Fruit fly (Drosophila melanogaster) whole organism, embryonic: ENCODE measurements around the gene eIF3i.

Experiments
- Adf1 ChIP-seq: fragments of 200-800 bp; sonication (Bioruptor generic); IDR thresholded peaks from 2 replicates; pipeline ENCODE4 v1.3.6; 2022; ENCODE audit warnings: missing biosample characterization, missing genetic modification characterization
- Awh ChIP-seq: fragments of 200-800 bp; sonication (Bioruptor generic); IDR thresholded peaks from 2 replicates; pipeline ENCODE4, ENCODE4 v1.3.6; 2022; ENCODE audit warnings: missing biosample characterization, missing genetic modification characterization
- BtbVII ChIP-seq: fragments of 200-800 bp; sonication (Bioruptor generic); optimal IDR thresholded peaks from 3 replicates; lab custom pipeline; 2017; ENCODE audit warnings: missing biosample characterization, mild to moderate bottlenecking, missing genetic modification characterization
- CG10959 ChIP-seq: fragments of 200-800 bp; sonication (Bioruptor generic); IDR thresholded peaks from 2 replicates; pipeline ENCODE4 v1.3.6; 2022; ENCODE audit warnings: missing biosample characterization, missing genetic modification characterization
- CG15073 ChIP-seq: fragments of 200-800 bp; sonication (Bioruptor generic); optimal IDR thresholded peaks from 2 replicates; lab custom pipeline; 2016; ENCODE audit warnings: missing biosample characterization, missing genetic modification characterization
- CG17359 ChIP-seq: fragments of 200-800 bp; sonication (Bioruptor generic); optimal IDR thresholded peaks from 3 replicates; lab custom pipeline; 2018; ENCODE audit warnings: missing biosample characterization, mild to moderate bottlenecking, missing genetic modification characterization, moderate library complexity
- CG18262 ChIP-seq: fragments of 200-800 bp; optimal IDR thresholded peaks from 3 replicates; lab custom pipeline; 2019; ENCODE audit warnings: missing biosample characterization, mild to moderate bottlenecking, missing genetic modification characterization, moderate library complexity
- CG18599 ChIP-seq: fragments of 200-800 bp; sonication (Bioruptor generic); optimal IDR thresholded peaks from 3 replicates; lab custom pipeline; 2017; ENCODE audit warnings: missing biosample characterization, missing genetic modification characterization, mild to moderate bottlenecking, moderate library complexity, missing genetic modification reagents
- CG2120 ChIP-seq: fragments of 200-800 bp; sonication (Bioruptor generic); optimal IDR thresholded peaks from 3 replicates; lab custom pipeline; 2016; ENCODE audit warnings: missing biosample characterization, missing genetic modification characterization
- CG30431 ChIP-seq: fragments of 200-800 bp; sonication (Bioruptor generic); optimal IDR thresholded peaks from 2 replicates; lab custom pipeline; 2017; ENCODE audit warnings: missing biosample characterization, missing genetic modification characterization
- CG31365 ChIP-seq: fragments of 200-800 bp; sonication (Bioruptor generic); optimal IDR thresholded peaks from 2 replicates; lab custom pipeline; 2018; ENCODE audit warnings: missing biosample characterization, mild to moderate bottlenecking, missing genetic modification characterization
- CG32772 ChIP-seq: fragments of 200-800 bp; sonication (Bioruptor generic); IDR thresholded peaks from 2 replicates; pipeline ENCODE4 v1.3.6; 2022; ENCODE audit warnings: missing biosample characterization, missing genetic modification characterization
- CG33557 ChIP-seq: fragments of 200-800 bp; sonication (Bioruptor generic); optimal IDR thresholded peaks from 2 replicates; lab custom pipeline; 2019; ENCODE audit warnings: missing biosample characterization, mild to moderate bottlenecking, missing genetic modification characterization, moderate library complexity
- CG34224 ChIP-seq: fragments of 200-800 bp; sonication (Bioruptor generic); IDR thresholded peaks from 3 replicates; pipeline ENCODE4 v1.3.6; 2022; ENCODE audit warnings: missing biosample characterization, missing genetic modification characterization; ENCODE audit not compliant: partially characterized antibody
- CG4404 ChIP-seq: fragments of 200-800 bp; sonication (Bioruptor generic); IDR thresholded peaks from 2 replicates; pipeline ENCODE4 v1.3.6; 2022; ENCODE audit warnings: missing biosample characterization, missing genetic modification characterization
- CG4820 ChIP-seq: fragments of 200-800 bp; sonication (Bioruptor generic); optimal IDR thresholded peaks from 3 replicates; lab custom pipeline; 2016; ENCODE audit warnings: missing biosample characterization, missing genetic modification characterization
- CG4854 ChIP-seq: fragments of 200-800 bp; sonication (Bioruptor generic); optimal IDR thresholded peaks from 2 replicates; lab custom pipeline; 2016; ENCODE audit warnings: missing biosample characterization, missing genetic modification characterization, inconsistent platforms
- CG5245 ChIP-seq: fragments of 200-800 bp; sonication (Bioruptor generic); optimal IDR thresholded peaks from 3 replicates; lab custom pipeline; 2016; ENCODE audit warnings: missing biosample characterization, missing genetic modification characterization
- CG6683 ChIP-seq: fragments of 200-800 bp; sonication (Bioruptor generic); optimal IDR thresholded peaks from 2 replicates; lab custom pipeline; 2017; ENCODE audit warnings: missing biosample characterization, mild to moderate bottlenecking, missing genetic modification characterization, missing genetic modification reagents
- CG6813 ChIP-seq: fragments of 200-800 bp; sonication (Bioruptor generic); optimal IDR thresholded peaks from 2 replicates; lab custom pipeline; 2017; ENCODE audit warnings: missing biosample characterization, missing genetic modification characterization, mild to moderate bottlenecking, moderate library complexity, missing genetic modification reagents
- CG7556 ChIP-seq: fragments of 200-800 bp; sonication (Bioruptor generic); optimal IDR thresholded peaks from 2 replicates; lab custom pipeline; 2017; ENCODE audit warnings: missing biosample characterization, mild to moderate bottlenecking, missing genetic modification characterization
- D ChIP-seq, 2 experiments: fragments of 200-800 bp in 1 of 2; fragments of >200 bp in 1 of 2; sonication (Bioruptor generic) in 1 of 2; optimal IDR thresholded peaks; 2 replicates in 1 of 2; 3 replicates in 1 of 2; lab custom pipeline; 2017; ENCODE audit warnings: mild to moderate bottlenecking in 1 of 2, missing biosample characterization in 1 of 2, missing genetic modification characterization in 1 of 2, missing genetic modification reagents in 1 of 2
- E2f2 ChIP-seq: fragments of 200-800 bp; sonication (Bioruptor generic); IDR thresholded peaks from 2 replicates; pipeline ENCODE4 v1.3.6; 2022; ENCODE audit warnings: missing biosample characterization, missing genetic modification characterization
- ERR ChIP-seq: fragments of 200-800 bp; sonication (Bioruptor generic); optimal IDR thresholded peaks from 2 replicates; lab custom pipeline; 2016; ENCODE audit warnings: missing biosample characterization, missing genetic modification characterization
- Fer2 ChIP-seq: fragments of 200-800 bp; sonication (Bioruptor generic); optimal IDR thresholded peaks from 2 replicates; lab custom pipeline; 2018; ENCODE audit warnings: missing biosample characterization, mild to moderate bottlenecking, missing genetic modification characterization, moderate library complexity
- HLH3B ChIP-seq: fragments of 200-800 bp; sonication (Bioruptor generic); IDR thresholded peaks from 2 replicates; pipeline ENCODE4 v1.3.6; 2022; ENCODE audit warnings: missing biosample characterization, missing genetic modification characterization
- Med ChIP-seq: fragments of 200-800 bp; sonication (Bioruptor generic); peaks from one replicate; lab custom pipeline; 2016; ENCODE audit warnings: missing biosample characterization, missing genetic modification characterization, mild to moderate bottlenecking, inconsistent platforms, moderate library complexity
- NC2β ChIP-seq: fragments of 200-800 bp; sonication (Bioruptor generic); optimal IDR thresholded peaks from 2 replicates; lab custom pipeline; 2016; ENCODE audit warnings: missing biosample characterization, missing genetic modification characterization
- Oaz ChIP-seq: fragments of 200-800 bp; sonication (Bioruptor generic); IDR thresholded peaks from 2 replicates; pipeline ENCODE4 v1.3.6; 2022; ENCODE audit warnings: missing biosample characterization, missing genetic modification characterization
- Spps ChIP-seq: fragments of 200-800 bp; sonication (Bioruptor generic); optimal IDR thresholded peaks from 2 replicates; lab custom pipeline; 2018; ENCODE audit warnings: missing biosample characterization, mild to moderate bottlenecking, missing genetic modification characterization
- Ssrp ChIP-seq: fragments of 200-800 bp; sonication (Bioruptor generic); optimal IDR thresholded peaks from 2 replicates; lab custom pipeline; 2018; ENCODE audit warnings: missing biosample characterization, mild to moderate bottlenecking, missing genetic modification characterization, moderate library complexity
- Stat92E ChIP-seq, 3 experiments: fragments of >200 bp in 2 of 3; fragments of 200-800 bp in 1 of 3; sonication (Bioruptor generic) in 1 of 3; optimal IDR thresholded peaks; 2 replicates each; lab custom pipeline; 2017 to 2019; ENCODE audit warnings: missing biosample characterization in 3 of 3, missing genetic modification characterization in 3 of 3, mild to moderate bottlenecking in 1 of 3, moderate library complexity in 1 of 3
- al ChIP-seq: fragments of 200-800 bp; sonication (Bioruptor generic); IDR thresholded peaks from 2 replicates; pipeline ENCODE4 v1.3.6; 2022; ENCODE audit warnings: missing biosample characterization, missing genetic modification characterization
- bbx ChIP-seq: fragments of 200-800 bp; sonication (Bioruptor generic); IDR thresholded peaks from 2 replicates; pipeline ENCODE4 v1.3.6; 2022; ENCODE audit warnings: missing biosample characterization, missing genetic modification characterization; ENCODE audit not compliant: partially characterized antibody
- dpn ChIP-seq, 2 experiments: fragments of 200-800 bp; sonication (Bioruptor generic); optimal IDR thresholded peaks; 3 replicates each; lab custom pipeline; 2016; ENCODE audit warnings: missing biosample characterization in 2 of 2, missing genetic modification characterization in 2 of 2
- esg ChIP-seq: fragments of 200-800 bp; sonication (Bioruptor generic); conservative IDR thresholded peaks from 2 replicates; pipeline ENCODE4 v1.3.6; 2022; ENCODE audit warnings: missing biosample characterization, missing genetic modification characterization
- fd64A ChIP-seq: fragments of 200-800 bp; sonication (Bioruptor generic); optimal IDR thresholded peaks from 3 replicates; lab custom pipeline; 2018; ENCODE audit warnings: missing biosample characterization, mild to moderate bottlenecking, missing genetic modification characterization
- jing ChIP-seq: fragments of 200-800 bp; sonication (Bioruptor generic); optimal IDR thresholded peaks from 2 replicates; lab custom pipeline; 2018; ENCODE audit warnings: missing biosample characterization, mild to moderate bottlenecking, missing genetic modification characterization
- kah ChIP-seq: fragments of 200-800 bp; sonication (Bioruptor generic); optimal IDR thresholded peaks from 2 replicates; lab custom pipeline; 2018; ENCODE audit warnings: missing biosample characterization, mild to moderate bottlenecking, missing genetic modification characterization
- lab ChIP-seq: fragments of 200-800 bp; sonication (Bioruptor generic); optimal IDR thresholded peaks from 3 replicates; lab custom pipeline; 2017; ENCODE audit warnings: missing biosample characterization, missing genetic modification characterization, mild to moderate bottlenecking, moderate library complexity, missing genetic modification reagents
- luna ChIP-seq: fragments of 200-800 bp; sonication (Bioruptor generic); optimal IDR thresholded peaks from 2 replicates; lab custom pipeline; 2016; ENCODE audit warnings: missing biosample characterization, missing genetic modification characterization
- nau ChIP-seq: fragments of 200-800 bp; sonication (Bioruptor generic); optimal IDR thresholded peaks from 3 replicates; lab custom pipeline; 2017; ENCODE audit warnings: missing biosample characterization, mild to moderate bottlenecking, missing genetic modification characterization, missing genetic modification reagents
- nerfin-2 ChIP-seq: fragments of 200-800 bp; sonication (Bioruptor generic); IDR thresholded peaks from 2 replicates; pipeline ENCODE4 v1.3.6; 2022; ENCODE audit warnings: missing biosample characterization, missing genetic modification characterization; ENCODE audit not compliant: partially characterized antibody
- org-1 ChIP-seq: fragments of 200-800 bp; sonication (Bioruptor generic); optimal IDR thresholded peaks from 2 replicates; lab custom pipeline; 2017; ENCODE audit warnings: missing biosample characterization, missing genetic modification characterization
- pum ChIP-seq: fragments of 200-800 bp; sonication (Bioruptor generic); optimal IDR thresholded peaks from 2 replicates; lab custom pipeline; 2016; ENCODE audit warnings: missing biosample characterization, missing genetic modification characterization
- sc ChIP-seq, 3 experiments: fragments of >200 bp in 2 of 3; fragments of 200-800 bp in 1 of 3; sonication (Bioruptor generic) in 1 of 3; optimal IDR thresholded peaks; 2 replicates in 2 of 3; 3 replicates in 1 of 3; lab custom pipeline; 2017; ENCODE audit warnings: mild to moderate bottlenecking in 1 of 3, missing biosample characterization in 1 of 3, missing genetic modification characterization in 1 of 3, missing genetic modification reagents in 1 of 3
- sens-2 ChIP-seq: fragments of 200-800 bp; sonication (Bioruptor generic); IDR thresholded peaks from 2 replicates; pipeline ENCODE4 v1.3.6; 2022; ENCODE audit warnings: missing biosample characterization, missing genetic modification characterization
- slp2 ChIP-seq: fragments of 200-800 bp; sonication (Bioruptor generic); optimal IDR thresholded peaks from 2 replicates; lab custom pipeline; 2016; ENCODE audit warnings: missing biosample characterization, missing genetic modification characterization
- stc ChIP-seq: fragments of 200-800 bp; sonication (Bioruptor generic); IDR thresholded peaks from 2 replicates; pipeline ENCODE4 v1.3.6; 2022; ENCODE audit warnings: missing biosample characterization, missing genetic modification characterization

The eIF3i gene

dm6 chr2L:4945300-4945699 is 22.3 kb downstream of the eIF3i start, which contains the start of the genes mRpL24 and betaggt-I (continued):
- TF ChIP-seq CG4820 (peak; percentile 100), BtbVII (GFP tag; lab: Kevin White, UChicago) (peak; percentile 92), D (optimal IDR thresholded peaks at IDR 0.05; lab: Kevin White, UChicago) (no peak), D (GFP tag; optimal IDR thresholded peaks at IDR 0.05; lab: Kevin White, UChicago) (peak; percentile 90), CG6813 (peak; percentile 86), nerfin-2 (GFP tag; lab: Robert Waterston, UW) (no peak), sc (optimal IDR thresholded peaks at IDR 0.05; lab: Kevin White, UChicago) (no peak), sc (GFP tag; optimal IDR thresholded peaks at IDR 0.05; lab: Kevin White, UChicago) (peak; percentile 83), CG4854 (GFP tag; lab: Kevin White, UChicago) (peak; percentile 87), CG18262 (tag; lab: Kevin White, UChicago) (peak; percentile 97), Spps (tag; lab: Kevin White, UChicago) (peak; percentile 94), Oaz (peak; percentile 95), CG34224 (GFP tag; lab: Robert Waterston, UW) (no peak), E2f2 (GFP tag; lab: Robert Waterston, UW) (peak; percentile 81), ERR (GFP tag; lab: Kevin White, UChicago) (peak; percentile 59), CG15073 (GFP tag; lab: Kevin White, UChicago) (peak; percentile 71), CG10959 (peak; percentile 83), sens-2 (peak; percentile 95), pum (GFP tag; lab: Kevin White, UChicago) (peak; percentile 80), Adf1 (peak; percentile 84), Ssrp (peak; percentile 97), nau (GFP tag; lab: Kevin White, UChicago) (no peak), NC2β (GFP tag; lab: Kevin White, UChicago) (peak; percentile 82), CG5245 (GFP tag; lab: Kevin White, UChicago) (peak; percentile 86), Stat92E (GFP tag; optimal IDR thresholded peaks at IDR 0.05; lab: Kevin White, UChicago) (peak in 1 of 3 experiments; percentile 85), CG32772 (GFP tag; lab: Robert Waterston, UW) (peak; percentile 96), Fer2 (tag; lab: Kevin White, UChicago) (peak; percentile 96), kah (GFP tag; lab: Kevin White, UChicago) (peak; percentile 80), CG7556 (GFP tag; lab: Kevin White, UChicago) (peak; percentile 94), CG33557 (GFP tag; lab: Kevin White, UChicago) (peak; percentile 92), luna (GFP tag; lab: Kevin White, UChicago) (peak; percentile 1), slp2 (GFP tag; lab: Kevin White, UChicago) (peak; percentile 68), fd64A (peak; percentile 53), stc (GFP tag; lab: Robert Waterston, UW) (peak; percentile 97)

DNA sequence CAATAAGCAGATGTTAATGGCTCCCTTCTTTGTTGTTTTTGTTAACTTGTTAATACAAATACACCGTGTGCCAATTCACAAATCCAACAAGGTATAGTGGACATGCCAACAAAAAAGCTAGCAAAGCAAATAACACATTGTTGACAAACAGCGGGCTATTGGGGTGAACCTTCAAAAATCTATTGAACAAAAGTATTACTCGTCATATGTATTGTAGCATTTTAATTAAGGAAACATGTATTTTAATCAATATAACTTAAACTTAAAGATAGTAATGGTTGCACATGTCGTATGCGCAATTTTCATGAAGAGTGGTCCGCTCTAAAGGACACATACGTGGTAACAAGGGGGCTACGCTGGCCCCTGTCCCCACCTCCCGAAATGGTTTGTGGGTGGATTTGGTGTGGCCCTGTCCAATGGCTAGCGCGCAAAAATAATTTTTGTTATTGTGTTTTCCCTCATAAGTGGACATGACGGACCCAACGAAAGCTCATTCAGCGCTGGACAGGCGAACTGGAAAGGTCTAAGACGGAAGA is 25.2 kb downstream of the eIF3i start, which contains the start of gene synr:
synr (plus strand) TSS at position 486 of the 536 bp plus-strand sequence.
- peak; percentile 32 for TF ChIP-seq CG2120 (GFP tag; lab: Kevin White, UChicago)
- no peak for TF ChIP-seq CG30431
- no peak for TF ChIP-seq jing (GFP tag; lab: Kevin White, UChicago)
- TF ChIP-seq CG4404, result no peak
- no peak for TF ChIP-seq CG31365 (tag; lab: Kevin White, UChicago)
- TF ChIP-seq CG17359 (tag; lab: Kevin White, UChicago), result no peak
- TF ChIP-seq Awh, result no peak
- no peak for TF ChIP-seq org-1 (GFP tag; lab: Kevin White, UChicago)
- no peak for TF ChIP-seq bbx (GFP tag; lab: Robert Waterston, UW)
- TF ChIP-seq CG6683 (GFP tag; lab: Kevin White, UChicago), result no peak
- TF ChIP-seq CG33557 (GFP tag; lab: Kevin White, UChicago), result no peak
- no peak for TF ChIP-seq HLH3B (GFP tag; lab: Robert Waterston, UW)
- TF ChIP-seq lab (GFP tag; lab: Kevin White, UChicago), result peak; percentile 57
- TF ChIP-seq esg (GFP tag; lab: Robert Waterston, UW), result no peak
- TF ChIP-seq CG18599 (GFP tag; lab: Kevin White, UChicago), result peak; percentile 44
- TF ChIP-seq dpn (GFP tag; optimal IDR thresholded peaks at IDR 0.05; lab: Kevin White, UChicago), result no peak
- no peak for TF ChIP-seq al (GFP tag; lab: Robert Waterston, UW)
- TF ChIP-seq CG7556 (GFP tag; lab: Kevin White, UChicago), result no peak
- peak; percentile 13 for TF ChIP-seq Med (GFP tag; lab: Kevin White, UChicago)
